Worm (Caenorhabditis elegans): ENCODE data around the gene F40G12.10.

F40G12.10 gene

DNA sequence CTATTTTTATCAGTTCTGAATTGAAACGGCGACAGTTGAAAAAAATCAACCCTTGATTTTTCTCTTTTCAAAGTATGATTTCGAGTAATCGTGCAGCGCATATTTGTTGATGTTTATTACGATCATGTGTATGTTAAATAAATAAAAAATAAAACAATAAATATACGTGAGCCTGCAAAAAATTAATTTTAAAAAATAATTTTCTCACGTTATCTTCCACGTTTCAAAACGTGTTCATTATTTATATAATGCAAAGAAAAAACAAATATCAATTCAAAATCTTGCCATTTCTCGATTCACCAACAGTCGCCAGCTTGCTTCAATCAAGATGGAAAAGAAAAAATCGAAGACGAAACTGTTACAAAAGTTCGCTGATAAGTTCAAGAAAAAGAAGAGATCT lies at the start of gene F40G12.10:
Gene F40G12.10, plus strand, starts transcription at position 301 of the 400 bp plus-strand sequence.
- TF ChIP-seq ttx-3 (tag; optimal IDR thresholded peaks at IDR 0.05) = no peak
- no peak for TF ChIP-seq unc-86 (tag; optimal IDR thresholded peaks at IDR 0.05)
- TF ChIP-seq ceh-31 (tag; optimal IDR thresholded peaks at IDR 0.05) = no peak
- TF ChIP-seq ceh-45 (GFP tag; IDR thresholded peaks at IDR 0.05) = no peak

- no peak for TF ChIP-seq fkh-6 (tag; optimal IDR thresholded peaks at IDR 0.05)
- TF ChIP-seq ceh-24 (tag; optimal IDR thresholded peaks at IDR 0.05) = no peak
- TF ChIP-seq hlh-30 (tag; optimal IDR thresholded peaks at IDR 0.05; ENCODE audit: insufficient read depth) = no peak
- TF ChIP-seq npax-4 (tag; optimal IDR thresholded peaks at IDR 0.05) = no peak
- TF ChIP-seq nfya-1 (tag; optimal IDR thresholded peaks at IDR 0.05) = no peak
- TF ChIP-seq pros-1 (tag; optimal IDR thresholded peaks at IDR 0.05) = no peak
- TF ChIP-seq ceh-31 (tag; optimal IDR thresholded peaks at IDR 0.05) = no peak
- no peak for TF ChIP-seq syd-9 (tag; optimal IDR thresholded peaks at IDR 0.05)
- TF ChIP-seq hlh-6 (tag; optimal IDR thresholded peaks at IDR 0.05) = no peak
- TF ChIP-seq sox-2 (GFP tag; IDR thresholded peaks at IDR 0.05) = no peak
- TF ChIP-seq pat-9 (tag; optimal IDR thresholded peaks at IDR 0.05) = no peak
- no peak for TF ChIP-seq mec-3 (tag; optimal IDR thresholded peaks at IDR 0.05; ENCODE audit: borderline replicate concordance)
- no peak for TF ChIP-seq nhr-232 (tag; optimal IDR thresholded peaks at IDR 0.05)
- no peak for TF ChIP-seq ceh-2 (tag; optimal IDR thresholded peaks at IDR 0.05)
- TF ChIP-seq unc-3 (GFP tag; conservative IDR thresholded peaks at IDR 0.05) = no peak
- TF ChIP-seq unc-3 (tag; optimal IDR thresholded peaks at IDR 0.05) = no peak
- no peak for TF ChIP-seq ceh-18 (tag; optimal IDR thresholded peaks at IDR 0.05)
Observed at ce11 chrV:14235942-14236341, 47.4 kb upstream of the F40G12.10 start, which contains the start of gene ent-3. ent-3 (minus strand) TSS chrV:14236042.

DNA sequence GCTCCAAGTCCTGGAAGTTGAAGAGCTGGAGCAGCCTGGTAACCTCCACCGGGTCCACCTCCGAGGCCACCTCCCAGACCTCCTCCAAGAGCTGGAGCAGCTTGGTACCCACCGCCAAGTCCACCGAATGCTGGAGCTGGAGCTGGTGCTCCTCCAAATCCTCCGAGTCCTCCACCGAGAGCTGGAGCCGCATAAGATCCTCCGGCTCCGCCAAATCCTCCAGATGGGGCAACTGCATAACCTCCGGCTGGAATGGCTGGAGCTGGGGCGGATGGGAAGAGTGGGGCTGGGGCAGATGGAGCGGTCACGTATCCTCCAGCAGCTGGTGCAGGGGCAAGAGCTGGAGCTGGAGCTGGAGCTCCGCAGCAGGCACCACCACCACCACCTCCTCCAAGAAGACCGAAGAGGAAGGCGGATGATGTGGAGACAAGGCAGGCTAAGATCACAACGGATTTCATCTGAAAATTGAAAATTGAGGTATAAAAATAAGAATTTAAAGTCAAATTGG lies 42.6 kb upstream of the F40G12.10 start, which contains the start of gene K02E11.10:
Gene K02E11.10, minus strand, starts transcription at position 458 of the 508 bp plus-strand sequence.
- peak; percentile 63 for TF ChIP-seq elt-4 (tag; optimal IDR thresholded peaks at IDR 0.05)
- peak; percentile 4 for TF ChIP-seq T23F11.4 (GFP tag; optimal IDR thresholded peaks at IDR 0.05)
- no peak for TF ChIP-seq ref-2 (tag; optimal IDR thresholded peaks at IDR 0.05)

DNA sequence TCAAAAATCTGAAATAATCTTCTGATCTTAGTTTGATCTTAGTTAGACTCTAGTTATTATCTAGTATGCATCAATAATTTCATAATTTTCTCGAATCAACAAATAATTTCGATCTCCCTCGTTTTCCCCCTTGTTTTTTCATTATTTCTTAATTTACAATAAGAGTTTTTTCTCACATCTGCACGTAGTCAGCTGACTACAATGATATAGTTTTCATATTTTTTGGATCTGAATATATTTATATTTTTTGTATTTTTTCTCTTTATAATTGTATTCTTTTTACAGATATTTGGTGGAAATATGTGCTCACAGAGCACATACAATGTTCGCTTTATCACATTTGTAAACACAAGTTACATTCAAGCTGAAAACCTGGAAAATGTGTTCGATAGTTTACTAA lies 39.4 kb upstream of the F40G12.10 start, which contains the start of gene sre-7:
Gene sre-7, plus strand, starts transcription at position 301 of the 400 bp plus-strand sequence.
- TF ChIP-seq syd-9 (tag; optimal IDR thresholded peaks at IDR 0.05) (no peak), ceh-18 (tag; optimal IDR thresholded peaks at IDR 0.05) (no peak), lin-11 (tag; optimal IDR thresholded peaks at IDR 0.05) (no peak), K09A11.1 (tag; optimal IDR thresholded peaks at IDR 0.05; ENCODE audit: insufficient read depth) (no peak), mec-3 (tag; optimal IDR thresholded peaks at IDR 0.05; ENCODE audit: borderline replicate concordance) (no peak), pha-2 (tag; optimal IDR thresholded peaks at IDR 0.05) (no peak), ceh-31 (tag; optimal IDR thresholded peaks at IDR 0.05) (no peak), odd-2 (tag; optimal IDR thresholded peaks at IDR 0.05) (no peak), ceh-22 (tag; optimal IDR thresholded peaks at IDR 0.05) (no peak), ceh-9 (tag; optimal IDR thresholded peaks at IDR 0.05) (no peak), C08G9.2 (tag; optimal IDR thresholded peaks at IDR 0.05) (no peak), unc-42 (tag; optimal IDR thresholded peaks at IDR 0.05) (no peak), ztf-16 (tag; optimal IDR thresholded peaks at IDR 0.05) (no peak), ahr-1 (tag; optimal IDR thresholded peaks at IDR 0.05) (no peak), ceh-2 (tag; optimal IDR thresholded peaks at IDR 0.05) (no peak), eyg-1 (tag; optimal IDR thresholded peaks at IDR 0.05) (no peak), che-1 (tag; optimal IDR thresholded peaks at IDR 0.05) (no peak)

ce11 chrV:14246761-14247160 lies 36.6 kb upstream of the F40G12.10 start, which contains the start of gene K02E11.3:
K02E11.3 (minus strand) TSS chrV:14246861.
- TF ChIP-seq lin-11 (tag; optimal IDR thresholded peaks at IDR 0.05) (no peak), tbx-7 (tag; optimal IDR thresholded peaks at IDR 0.05) (no peak), C08G9.2 (tag; optimal IDR thresholded peaks at IDR 0.05) (no peak), sdc-2 (tag; optimal IDR thresholded peaks at IDR 0.05) (no peak), pat-9 (tag; optimal IDR thresholded peaks at IDR 0.05) (no peak), ttx-3 (tag; optimal IDR thresholded peaks at IDR 0.05) (no peak), unc-55 (GFP tag; optimal IDR thresholded peaks at IDR 0.05) (no peak), mec-3 (tag; optimal IDR thresholded peaks at IDR 0.05; ENCODE audit: borderline replicate concordance) (no peak), pha-2 (tag; optimal IDR thresholded peaks at IDR 0.05) (no peak), ceh-30 (tag; optimal IDR thresholded peaks at IDR 0.05) (no peak), F13H6.1 (tag; optimal IDR thresholded peaks at IDR 0.05) (no peak), ztf-16 (tag; optimal IDR thresholded peaks at IDR 0.05) (no peak), hlh-8 (tag; optimal IDR thresholded peaks at IDR 0.05) (no peak), C38D4.7 (GFP tag; optimal IDR thresholded peaks at IDR 0.05) (no peak)
